Worm (Caenorhabditis elegans) whole organism, mixed stage, embryonic: ENCODE measurements around the gene F38E11.6.
A peak's percentile ranks its signal among the peaks of the same experiment; 100 is the strongest.

Experiments used
- M03D4.4 ChIP-seq: sonication (generic microtip); optimal IDR thresholded peaks from 2 replicates; lab custom pipeline; 2017; ENCODE audit warnings: mild to moderate bottlenecking, missing genetic modification characterization, missing compliant biosample characterization
- bed-3 ChIP-seq: fragments of 200-800 bp; sonication (Bioruptor generic); optimal IDR thresholded peaks from 3 replicates; lab custom pipeline; 2018; ENCODE audit warnings: mild to moderate bottlenecking, missing genetic modification characterization, moderate library complexity, missing compliant biosample characterization
- blmp-1 ChIP-seq: fragments of 150-350 bp; optimal IDR thresholded peaks from 2 replicates; lab custom pipeline; 2014; ENCODE audit warnings: missing biosample characterization, missing genetic modification characterization
- ceh-39 ChIP-seq: fragments of 150-350 bp; optimal IDR thresholded peaks from 2 replicates; lab custom pipeline; 2014; ENCODE audit warnings: missing biosample characterization, missing genetic modification characterization
- ceh-43 ChIP-seq: fragments of 200-800 bp; sonication (Bioruptor generic); optimal IDR thresholded peaks from 2 replicates; lab custom pipeline; 2018; ENCODE audit warnings: mild to moderate bottlenecking, missing genetic modification characterization, moderate library complexity, missing compliant biosample characterization
- ceh-83 ChIP-seq: fragments of 200-800 bp; sonication (Bioruptor generic); optimal IDR thresholded peaks from 2 replicates; lab custom pipeline; 2018; ENCODE audit warnings: mild to moderate bottlenecking, missing genetic modification characterization, missing compliant biosample characterization
- ces-1 ChIP-seq: fragments of 150-350 bp; optimal IDR thresholded peaks from 2 replicates; lab custom pipeline; 2014; ENCODE audit warnings: missing biosample characterization, missing genetic modification reagents, missing genetic modification characterization
- cnd-1 ChIP-seq: fragments of 200-800 bp; sonication (Bioruptor generic); optimal IDR thresholded peaks from 2 replicates; lab custom pipeline; 2018; ENCODE audit warnings: mild to moderate bottlenecking, missing genetic modification characterization, missing compliant biosample characterization
- drap-1 ChIP-seq: fragments of 200-800 bp; sonication (Bioruptor generic); optimal IDR thresholded peaks from 3 replicates; lab custom pipeline; 2018; ENCODE audit warnings: mild to moderate bottlenecking, missing genetic modification characterization, missing compliant biosample characterization
- elt-1 ChIP-seq: sonication (generic microtip); optimal IDR thresholded peaks from 2 replicates; lab custom pipeline; 2017; ENCODE audit warnings: missing genetic modification characterization, mild to moderate bottlenecking, missing compliant biosample characterization, antibody characterized with exemption, moderate library complexity, borderline replicate concordance; ENCODE audit not compliant: insufficient read depth
- elt-3 ChIP-seq: fragments of 150-350 bp; optimal IDR thresholded peaks from 2 replicates; lab custom pipeline; 2014; ENCODE audit warnings: missing biosample characterization, missing genetic modification characterization
- ham-2 ChIP-seq: fragments of 200-800 bp; sonication (Bioruptor generic); optimal IDR thresholded peaks from 2 replicates; lab custom pipeline; 2018; ENCODE audit warnings: mild to moderate bottlenecking, missing genetic modification characterization, missing compliant biosample characterization
- hlh-1 ChIP-seq: fragments of 150-350 bp; optimal IDR thresholded peaks from 2 replicates; lab custom pipeline; 2014; ENCODE audit warnings: missing biosample characterization, missing genetic modification reagents, missing genetic modification characterization
- lin-13 ChIP-seq: fragments of 150-350 bp; optimal IDR thresholded peaks from 2 replicates; lab custom pipeline; 2014; ENCODE audit warnings: missing biosample characterization, missing genetic modification characterization
- lin-32 ChIP-seq: fragments of 200-800 bp; sonication (Bioruptor generic); optimal IDR thresholded peaks from 2 replicates; lab custom pipeline; 2018; ENCODE audit warnings: mild to moderate bottlenecking, missing genetic modification characterization, missing compliant biosample characterization
- mep-1 ChIP-seq: fragments of 150-350 bp; optimal IDR thresholded peaks from 2 replicates; lab custom pipeline; 2017; ENCODE audit warnings: missing biosample characterization, missing genetic modification reagents, missing genetic modification characterization, inconsistent platforms
- mls-2 ChIP-seq: sonication (generic microtip); optimal IDR thresholded peaks from 2 replicates; lab custom pipeline; 2016; ENCODE audit warnings: mild to moderate bottlenecking, missing genetic modification characterization, moderate library complexity, missing compliant biosample characterization
- nhr-12 ChIP-seq: fragments of 150-350 bp; optimal IDR thresholded peaks from 2 replicates; lab custom pipeline; 2014; ENCODE audit warnings: missing biosample characterization, missing genetic modification characterization
- nhr-2 ChIP-seq: fragments of 150-350 bp; optimal IDR thresholded peaks from 2 replicates; lab custom pipeline; 2014; ENCODE audit warnings: missing biosample characterization, missing genetic modification characterization
- nhr-28 ChIP-seq: fragments of 150-350 bp; optimal IDR thresholded peaks from 2 replicates; lab custom pipeline; 2014; ENCODE audit warnings: missing biosample characterization, missing genetic modification characterization
- nhr-76 ChIP-seq: sonication (generic microtip); optimal IDR thresholded peaks from 2 replicates; lab custom pipeline; 2017; ENCODE audit warnings: missing biosample characterization, missing genetic modification characterization
- pha-4 ChIP-seq: fragments of 150-350 bp; optimal IDR thresholded peaks from 2 replicates; lab custom pipeline; 2018; ENCODE audit warnings: missing biosample characterization, missing genetic modification reagents, missing genetic modification characterization
- sem-2 ChIP-seq: fragments of 200-800 bp; sonication (Bioruptor generic); optimal IDR thresholded peaks from 2 replicates; lab custom pipeline; 2018; ENCODE audit warnings: mild to moderate bottlenecking, missing genetic modification characterization, missing compliant biosample characterization
- snpc-4 ChIP-seq: fragments of 150-350 bp; optimal IDR thresholded peaks from 2 replicates; lab custom pipeline; 2014; ENCODE audit warnings: missing biosample characterization, missing genetic modification characterization
- sptf-1 ChIP-seq: sonication (generic microtip); optimal IDR thresholded peaks from 2 replicates; lab custom pipeline; 2017; ENCODE audit warnings: mild to moderate bottlenecking, missing genetic modification characterization, moderate library complexity, missing compliant biosample characterization
- unc-120 ChIP-seq: sonication (generic microtip); optimal IDR thresholded peaks from 2 replicates; lab custom pipeline; 2017; ENCODE audit warnings: missing genetic modification characterization, missing compliant biosample characterization; ENCODE audit not compliant: poor library complexity, severe bottlenecking
- unc-39 ChIP-seq: fragments of 150-350 bp; optimal IDR thresholded peaks from 2 replicates; lab custom pipeline; 2014; ENCODE audit warnings: missing biosample characterization, missing genetic modification characterization
- unc-62 ChIP-seq: fragments of 150-350 bp; optimal IDR thresholded peaks from 2 replicates; lab custom pipeline; 2014; ENCODE audit warnings: missing biosample characterization, missing genetic modification reagents, missing genetic modification characterization
- zip-8 ChIP-seq: fragments of 150-350 bp; optimal IDR thresholded peaks from 2 replicates; lab custom pipeline; 2014; ENCODE audit warnings: missing biosample characterization, missing genetic modification characterization
- ztf-11 ChIP-seq: fragments of 150-350 bp; optimal IDR thresholded peaks from 2 replicates; lab custom pipeline; 2014; ENCODE audit warnings: missing biosample characterization, missing genetic modification characterization

Gene F38E11.6

ce11 chrIV:9459224-9459781 lies 8.0 kb downstream of the F38E11.6 start, which contains the start of gene copb-2:
Gene copb-2 (plus strand): TSS chrIV:9459731.
- no peak for TF ChIP-seq nhr-28 (tag; lab: Kevin White, UChicago)
- TF ChIP-seq pha-4: no peak
- TF ChIP-seq ces-1 (GFP tag; lab: Kevin White, UChicago): peak; percentile 49
- no peak for TF ChIP-seq ceh-83 (GFP tag; lab: Kevin White, UChicago)
- TF ChIP-seq cnd-1 (tag; lab: Kevin White, UChicago): no peak
- no peak for TF ChIP-seq unc-120 (tag; lab: Kevin White, UChicago)
- TF ChIP-seq M03D4.4: no peak
- TF ChIP-seq elt-1 (tag; lab: Kevin White, UChicago): no peak
- no peak for TF ChIP-seq ceh-43 (GFP tag; lab: Kevin White, UChicago)
- TF ChIP-seq hlh-1 (tag; lab: Kevin White, UChicago): peak; percentile 27
- no peak for TF ChIP-seq ztf-11
- TF ChIP-seq ham-2: no peak
- TF ChIP-seq lin-32 (GFP tag; lab: Kevin White, UChicago): no peak
- no peak for TF ChIP-seq nhr-12 (tag; lab: Kevin White, UChicago)
- peak; percentile 40 for TF ChIP-seq mep-1 (tag; lab: Kevin White, UChicago)
- TF ChIP-seq snpc-4: no peak
- no peak for TF ChIP-seq blmp-1 (tag; lab: Kevin White, UChicago)
- TF ChIP-seq, all 35 proteins: peak for 3

- TF ChIP-seq hlh-1 (tag; lab: Kevin White, UChicago) (no peak), ceh-83 (GFP tag; lab: Kevin White, UChicago) (no peak), nhr-2 (tag; lab: Kevin White, UChicago) (no peak), ztf-11 (no peak)
Measured at ce11 chrIV:9457400-9457799, 9.9 kb downstream of the F38E11.6 start, which contains the start of gene cutl-17. Gene cutl-17 (minus strand): TSS chrIV:9457500.

- TF ChIP-seq M03D4.4: no peak
- no peak for TF ChIP-seq blmp-1 (tag; lab: Kevin White, UChicago)
- TF ChIP-seq elt-3 (tag; lab: Kevin White, UChicago): no peak
- no peak for TF ChIP-seq lin-13 (tag; lab: Kevin White, UChicago)
- TF ChIP-seq mls-2 (tag; lab: Kevin White, UChicago): no peak
- TF ChIP-seq sem-2 (GFP tag; lab: Kevin White, UChicago): no peak
- TF ChIP-seq elt-1 (tag; lab: Kevin White, UChicago): no peak
- TF ChIP-seq pha-4: no peak
- TF ChIP-seq snpc-4: no peak
- TF ChIP-seq unc-62: no peak
- no peak for TF ChIP-seq ceh-43 (GFP tag; lab: Kevin White, UChicago)
- no peak for TF ChIP-seq mep-1 (tag; lab: Kevin White, UChicago)
- TF ChIP-seq nhr-76 (tag; lab: Kevin White, UChicago): no peak
- no peak for TF ChIP-seq unc-120 (tag; lab: Kevin White, UChicago)
- TF ChIP-seq drap-1 (GFP tag; lab: Kevin White, UChicago): no peak
- TF ChIP-seq ceh-39 (tag; lab: Kevin White, UChicago): no peak
- no peak for TF ChIP-seq sptf-1 (tag; lab: Kevin White, UChicago)
- TF ChIP-seq nhr-28 (tag; lab: Kevin White, UChicago): no peak
- no peak for TF ChIP-seq zip-8 (tag; lab: Kevin White, UChicago)
Measured at ce11 chrIV:9451816-9452215, 15.5 kb downstream of the F38E11.6 start.

ce11 chrIV:9450375-9450774 lies 16.9 kb downstream of the F38E11.6 start, which contains the start of gene cpin-1:
Gene cpin-1 (plus strand): TSS chrIV:9450675.
- TF ChIP-seq sem-2 (GFP tag; lab: Kevin White, UChicago): no peak
- TF ChIP-seq unc-120 (tag; lab: Kevin White, UChicago): no peak
- TF ChIP-seq ham-2: no peak
- TF ChIP-seq cnd-1 (tag; lab: Kevin White, UChicago): no peak
- no peak for TF ChIP-seq snpc-4
- no peak for TF ChIP-seq unc-62
- no peak for TF ChIP-seq pha-4
- TF ChIP-seq unc-39 (tag; lab: Kevin White, UChicago): no peak
- no peak for TF ChIP-seq nhr-12 (tag; lab: Kevin White, UChicago)
- no peak for TF ChIP-seq ces-1 (GFP tag; lab: Kevin White, UChicago)
- TF ChIP-seq lin-32 (GFP tag; lab: Kevin White, UChicago): no peak
- TF ChIP-seq bed-3: no peak
- TF ChIP-seq mep-1 (tag; lab: Kevin White, UChicago): no peak
- TF ChIP-seq lin-13 (tag; lab: Kevin White, UChicago): no peak
